Worm (Caenorhabditis elegans) whole organism, young adult: Measurements from ENCODE around the gene nhr-70.

Experiments
- B0019.2 ChIP-seq: fragments of 200-800 bp; sonication (Bioruptor generic); conservative IDR thresholded peaks from 2 replicates; pipeline ENCODE4 v1.3.6; 2022; ENCODE audit warnings: missing genetic modification reagents, missing genetic modification characterization, missing compliant biosample characterization
- B0261.1 ChIP-seq: sonication (generic microtip); optimal IDR thresholded peaks from 2 replicates; lab custom pipeline; 2016; ENCODE audit warnings: mild to moderate bottlenecking, missing genetic modification characterization, moderate library complexity, missing compliant biosample characterization
- B0336.3 ChIP-seq: fragments of 200-800 bp; sonication (Bioruptor generic); IDR thresholded peaks from 2 replicates; pipeline ENCODE4 v1.3.6; 2022; ENCODE audit warnings: missing genetic modification characterization, missing compliant biosample characterization
- F10E7.11 ChIP-seq: sonication (generic microtip); optimal IDR thresholded peaks from 2 replicates; lab custom pipeline; 2017; ENCODE audit warnings: mild to moderate bottlenecking, missing genetic modification characterization, moderate library complexity, missing compliant biosample characterization
- F22D6.2 ChIP-seq: sonication (generic microtip); optimal IDR thresholded peaks from 2 replicates; lab custom pipeline; 2016; ENCODE audit warnings: mild to moderate bottlenecking, missing genetic modification characterization, missing compliant biosample characterization
- F39B2.1 ChIP-seq: fragments of 200-800 bp; sonication (Bioruptor generic); IDR thresholded peaks from 2 replicates; pipeline ENCODE4 v1.3.6; 2022; ENCODE audit warnings: missing genetic modification reagents, missing genetic modification characterization, missing compliant biosample characterization
- F49E8.2 ChIP-seq: sonication (generic microtip); optimal IDR thresholded peaks from 3 replicates; lab custom pipeline; 2017; ENCODE audit warnings: missing genetic modification characterization, mild to moderate bottlenecking, missing compliant biosample characterization, antibody characterized with exemption, moderate library complexity; ENCODE audit not compliant: insufficient read depth
- F52B5.7 ChIP-seq: sonication (generic microtip); optimal IDR thresholded peaks from 2 replicates; lab custom pipeline; 2016; ENCODE audit warnings: mild to moderate bottlenecking, missing genetic modification characterization, missing compliant biosample characterization
- T07F8.4 ChIP-seq: sonication (generic microtip); optimal IDR thresholded peaks from 2 replicates; lab custom pipeline; 2016; ENCODE audit warnings: mild to moderate bottlenecking, missing genetic modification characterization, moderate library complexity, missing compliant biosample characterization
- Y53F4B.3 ChIP-seq: fragments of 200-800 bp; sonication (Bioruptor generic); IDR thresholded peaks from 2 replicates; pipeline ENCODE4 v1.3.6; 2022; ENCODE audit warnings: missing genetic modification reagents, missing genetic modification characterization, missing compliant biosample characterization
- Y95B8A.8 ChIP-seq: fragments of 200-800 bp; sonication (Bioruptor generic); IDR thresholded peaks from 2 replicates; pipeline ENCODE4 v1.3.6; 2022; ENCODE audit warnings: missing genetic modification reagents, missing genetic modification characterization, missing compliant biosample characterization
- aptf-2 ChIP-seq: fragments of 200-800 bp; sonication (Bioruptor generic); conservative IDR thresholded peaks from 2 replicates; pipeline ENCODE4 v1.3.6; 2022; ENCODE audit warnings: missing genetic modification reagents, missing genetic modification characterization, missing compliant biosample characterization
- attf-3 ChIP-seq: fragments of 200-800 bp; sonication (Bioruptor generic); conservative IDR thresholded peaks from 2 replicates; pipeline ENCODE4 v1.3.6; 2022; ENCODE audit warnings: missing genetic modification reagents, missing genetic modification characterization, missing compliant biosample characterization
- bed-2 ChIP-seq: fragments of 200-800 bp; sonication (Bioruptor generic); IDR thresholded peaks from 2 replicates; pipeline ENCODE4 v1.3.6; 2022; ENCODE audit warnings: missing genetic modification reagents, missing genetic modification characterization, missing compliant biosample characterization
- cebp-2 ChIP-seq: fragments of 200-800 bp; sonication (Bioruptor generic); IDR thresholded peaks from 2 replicates; pipeline ENCODE4 v1.3.6; 2022; ENCODE audit warnings: missing genetic modification characterization, missing compliant biosample characterization
- ceh-79 ChIP-seq: sonication (generic microtip); optimal IDR thresholded peaks from 2 replicates; lab custom pipeline; 2017; ENCODE audit warnings: mild to moderate bottlenecking, missing genetic modification characterization, missing compliant biosample characterization
- die-1 ChIP-seq: sonication (generic microtip); optimal IDR thresholded peaks from 2 replicates; lab custom pipeline; 2016; ENCODE audit warnings: missing genotype, mild to moderate bottlenecking, missing genetic modification characterization, missing compliant biosample characterization
- dox-1 ChIP-seq: fragments of 200-800 bp; sonication (Bioruptor generic); IDR thresholded peaks from 2 replicates; pipeline ENCODE4 v1.3.6; 2022; ENCODE audit warnings: missing genetic modification reagents, missing genetic modification characterization, missing compliant biosample characterization
- egl-44 ChIP-seq: fragments of 200-800 bp; sonication (Bioruptor generic); IDR thresholded peaks from 2 replicates; pipeline ENCODE4 v1.3.6; 2022; ENCODE audit warnings: missing genetic modification reagents, missing genetic modification characterization, missing compliant biosample characterization
- fkh-3 ChIP-seq: sonication (generic microtip); optimal IDR thresholded peaks from 2 replicates; lab custom pipeline; 2016; ENCODE audit warnings: mild to moderate bottlenecking, missing genetic modification characterization, missing compliant biosample characterization
- hlh-26 ChIP-seq: fragments of 200-800 bp; sonication (Bioruptor generic); conservative IDR thresholded peaks from 2 replicates; pipeline ENCODE4 v1.3.6; 2022; ENCODE audit warnings: missing genetic modification reagents, missing genetic modification characterization, missing compliant biosample characterization
- hmg-1.2 ChIP-seq: fragments of 200-800 bp; sonication (Bioruptor generic); IDR thresholded peaks from 2 replicates; pipeline ENCODE4 v1.3.6; 2022; ENCODE audit warnings: missing genetic modification reagents, missing genetic modification characterization, missing compliant biosample characterization
- hmg-20 ChIP-seq: fragments of 200-800 bp; sonication (Bioruptor generic); IDR thresholded peaks from 2 replicates; pipeline ENCODE4 v1.3.6; 2022; ENCODE audit warnings: missing genetic modification reagents, missing genetic modification characterization, missing compliant biosample characterization
- hrde-1 ChIP-seq: sonication (generic microtip); optimal IDR thresholded peaks from 2 replicates; lab custom pipeline; 2016; ENCODE audit warnings: missing genetic modification characterization, mild to moderate bottlenecking, missing compliant biosample characterization, moderate library complexity, missing genotype, missing genetic modification reagents, borderline replicate concordance
- lag-1 ChIP-seq: fragments of 200-800 bp; sonication (Bioruptor generic); IDR thresholded peaks from 2 replicates; pipeline ENCODE4 v1.3.6; 2022; ENCODE audit warnings: missing genetic modification reagents, missing genetic modification characterization, missing compliant biosample characterization
- let-607 ChIP-seq, 2 experiments: fragments of 200-800 bp in 1 of 2; sonication (Bioruptor generic) in 1 of 2; sonication (generic microtip) in 1 of 2; optimal IDR thresholded peaks; 2 replicates each; lab custom pipeline; 2016 to 2018; ENCODE audit warnings: mild to moderate bottlenecking in 2 of 2, missing compliant biosample characterization in 2 of 2, missing genetic modification characterization in 2 of 2, moderate library complexity in 2 of 2, missing genotype in 1 of 2
- lin-40 ChIP-seq: sonication (generic microtip); optimal IDR thresholded peaks from 2 replicates; lab custom pipeline; 2016; ENCODE audit warnings: missing genetic modification characterization, mild to moderate bottlenecking, missing compliant biosample characterization, missing genotype, missing genetic modification reagents
- lsl-1 ChIP-seq: fragments of 200-800 bp; sonication (Bioruptor generic); optimal IDR thresholded peaks from 2 replicates; lab custom pipeline; 2018; ENCODE audit warnings: mild to moderate bottlenecking, missing genetic modification characterization, moderate library complexity, missing compliant biosample characterization
- madf-6 ChIP-seq: fragments of 200-800 bp; sonication (Bioruptor generic); IDR thresholded peaks from 2 replicates; pipeline ENCODE4 v1.3.6; 2022; ENCODE audit warnings: missing genetic modification reagents, missing genetic modification characterization, missing compliant biosample characterization
- mel-28 ChIP-seq: sonication (generic microtip); optimal IDR thresholded peaks from 2 replicates; lab custom pipeline; 2016; ENCODE audit warnings: borderline replicate concordance, mild to moderate bottlenecking, missing genetic modification characterization, missing compliant biosample characterization
- mxl-1 ChIP-seq: sonication (generic microtip); optimal IDR thresholded peaks from 2 replicates; lab custom pipeline; 2016; ENCODE audit warnings: missing genetic modification characterization, missing compliant biosample characterization
- nfya-2 ChIP-seq: fragments of 200-800 bp; sonication (Bioruptor generic); IDR thresholded peaks from 2 replicates; pipeline ENCODE4 v1.3.6; 2022; ENCODE audit warnings: missing genetic modification reagents, missing genetic modification characterization, missing compliant biosample characterization
- nfyb-1 ChIP-seq: fragments of 200-800 bp; sonication (Bioruptor generic); IDR thresholded peaks from 2 replicates; pipeline ENCODE4 v1.3.6; 2022; ENCODE audit warnings: missing genetic modification reagents, missing genetic modification characterization, missing compliant biosample characterization
- nhr-120 ChIP-seq: fragments of 200-800 bp; sonication (Bioruptor generic); IDR thresholded peaks from 2 replicates; pipeline ENCODE4 v1.3.6; 2022; ENCODE audit warnings: missing genetic modification characterization, missing compliant biosample characterization
- nhr-179 ChIP-seq: sonication (generic microtip); optimal IDR thresholded peaks from 2 replicates; lab custom pipeline; 2016; ENCODE audit warnings: mild to moderate bottlenecking, missing genetic modification characterization, missing compliant biosample characterization
- pha-4 ChIP-seq: fragments of 150-350 bp; sonication (generic microtip); optimal IDR thresholded peaks from 2 replicates; lab custom pipeline; 2014; ENCODE audit warnings: missing biosample characterization, missing genetic modification reagents, missing genetic modification characterization
- rcor-1 ChIP-seq: fragments of 200-800 bp; sonication (Bioruptor generic); IDR thresholded peaks from 2 replicates; pipeline ENCODE4 v1.3.6; 2022; ENCODE audit warnings: missing genetic modification reagents, missing genetic modification characterization, missing compliant biosample characterization
- rpc-1 ChIP-seq, 2 experiments: fragments of 150-350 bp in 1 of 2; sonication (generic microtip) in 1 of 2; optimal IDR thresholded peaks; 2 replicates each; lab custom pipeline; 2014 to 2018; ENCODE audit warnings: missing biosample characterization in 1 of 2, missing genetic modification characterization in 1 of 2, missing genetic modification reagents in 1 of 2, missing genotype in 1 of 2
- snpc-4 ChIP-seq, 5 experiments: fragments of 150-350 bp in 1 of 5; sonication (generic microtip) in 4 of 5; optimal IDR thresholded peaks; 2 replicates each; lab custom pipeline; 2014 to 2018; ENCODE audit warnings: missing genetic modification characterization in 5 of 5, missing biosample characterization in 3 of 5, antibody characterized with exemption in 2 of 5, mild to moderate bottlenecking in 2 of 5, missing compliant biosample characterization in 2 of 5, missing genotype in 2 of 5, moderate library complexity in 2 of 5, missing genetic modification reagents in 1 of 5

nhr-70 gene

ce11 chrV:18589585-18589984 is 26.8 kb upstream of the nhr-70 start:
- TF ChIP-seq die-1 (tag; lab: Kevin White, UChicago) (no peak), F22D6.2 (no peak), lsl-1 (GFP tag; lab: Kevin White, UChicago) (no peak), snpc-4 (GFP tag; optimal IDR thresholded peaks at IDR 0.05; lab: Kevin White, UChicago) (no peak), snpc-4 (tag; optimal IDR thresholded peaks at IDR 0.05; lab: Kevin White, UChicago) (no peak), mel-28 (tag; lab: Kevin White, UChicago) (no peak), hmg-20 (GFP tag; lab: Robert Waterston, UW) (no peak), F39B2.1 (GFP tag; lab: Robert Waterston, UW) (no peak), cebp-2 (GFP tag; lab: Robert Waterston, UW) (no peak), let-607 (tag; optimal IDR thresholded peaks at IDR 0.05; lab: Kevin White, UChicago) (no peak), attf-3 (GFP tag; lab: Robert Waterston, UW) (no peak), lag-1 (GFP tag; lab: Robert Waterston, UW) (no peak), F10E7.11 (tag; lab: Kevin White, UChicago) (no peak), rpc-1 (optimal IDR thresholded peaks at IDR 0.05; lab: Kevin White, UChicago) (no peak), rpc-1 (tag; optimal IDR thresholded peaks at IDR 0.05; lab: Kevin White, UChicago) (no peak), dox-1 (no peak), Y53F4B.3 (no peak), pha-4 (no peak), nhr-179 (no peak), T07F8.4 (tag; lab: Kevin White, UChicago) (no peak)

ce11 chrV:18592448-18592847 is 23.9 kb upstream of the nhr-70 start, which contains the start of gene grdn-1:
Gene grdn-1, plus strand, starts transcription at chrV:18592748.
- no peak for TF ChIP-seq mxl-1 (tag; lab: Kevin White, UChicago)
- TF ChIP-seq hrde-1 (tag; lab: Kevin White, UChicago): no peak
- TF ChIP-seq B0019.2 (GFP tag; lab: Robert Waterston, UW): no peak
- TF ChIP-seq fkh-3 (tag; lab: Kevin White, UChicago): no peak
- TF ChIP-seq F52B5.7 (tag; lab: Kevin White, UChicago): no peak
- TF ChIP-seq rcor-1 (GFP tag; lab: Robert Waterston, UW): no peak
- no peak for TF ChIP-seq ceh-79 (tag; lab: Kevin White, UChicago)
- TF ChIP-seq madf-6 (GFP tag; lab: Robert Waterston, UW): no peak
- no peak for TF ChIP-seq lin-40 (tag; lab: Kevin White, UChicago)
- no peak for TF ChIP-seq hlh-26
- TF ChIP-seq B0336.3: no peak
- TF ChIP-seq nfyb-1 (GFP tag; lab: Robert Waterston, UW): no peak
- no peak for TF ChIP-seq egl-44 (GFP tag; lab: Robert Waterston, UW)
- no peak for TF ChIP-seq nhr-120 (GFP tag; lab: Robert Waterston, UW)
- no peak for TF ChIP-seq hmg-1.2 (GFP tag; lab: Robert Waterston, UW)
- no peak for TF ChIP-seq aptf-2 (GFP tag; lab: Robert Waterston, UW)

DNA sequence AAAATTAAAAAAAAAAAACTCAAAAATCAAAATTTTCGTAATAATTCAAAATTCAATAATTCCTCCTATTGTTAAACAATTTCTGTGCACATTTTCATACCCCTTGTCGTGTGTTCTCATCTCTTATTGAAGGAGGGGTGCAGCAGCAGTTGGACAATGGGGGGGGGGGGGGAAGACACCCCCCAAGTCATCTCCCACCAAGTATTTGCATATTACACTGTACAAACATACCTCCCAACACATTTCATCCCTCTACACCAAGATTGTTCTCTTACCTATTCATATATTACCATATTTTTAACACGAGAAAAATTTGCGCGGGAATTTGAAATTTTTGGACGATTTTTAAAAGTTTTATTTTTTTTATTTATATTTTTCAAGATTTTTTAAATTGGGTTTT is 20.1 kb upstream of the nhr-70 start:
- TF ChIP-seq hlh-26: no peak
- no peak for TF ChIP-seq Y95B8A.8 (GFP tag; lab: Robert Waterston, UW)
- TF ChIP-seq bed-2 (GFP tag; lab: Robert Waterston, UW): no peak
- no peak for TF ChIP-seq B0261.1 (tag; lab: Kevin White, UChicago)
- TF ChIP-seq F49E8.2 (tag; lab: Kevin White, UChicago): no peak
- no peak for TF ChIP-seq nfya-2 (GFP tag; lab: Robert Waterston, UW)
